Fruit fly (Drosophila melanogaster) whole organism, embryonic: ENCODE measurements around the gene CG42536.
A peak's percentile ranks its signal among the peaks of the same experiment; 100 is the strongest.

Experiments
- Asciz ChIP-seq: fragments of 200-800 bp; sonication (Bioruptor generic); optimal IDR thresholded peaks from 2 replicates; lab custom pipeline; 2017; ENCODE audit warnings: missing biosample characterization, mild to moderate bottlenecking, missing genetic modification characterization, missing genetic modification reagents
- Atf-2 ChIP-seq: fragments of 200-800 bp; sonication (Bioruptor generic); optimal IDR thresholded peaks from 2 replicates; lab custom pipeline; 2016; ENCODE audit warnings: missing biosample characterization, missing genetic modification characterization
- CG10274 ChIP-seq: fragments of 200-800 bp; sonication (Bioruptor generic); optimal IDR thresholded peaks from 3 replicates; lab custom pipeline; 2017; ENCODE audit warnings: missing biosample characterization, mild to moderate bottlenecking, missing genetic modification characterization
- CG10959 ChIP-seq: fragments of 200-800 bp; sonication (Bioruptor generic); IDR thresholded peaks from 2 replicates; pipeline ENCODE4 v1.3.6; 2022; ENCODE audit warnings: missing biosample characterization, missing genetic modification characterization
- CG11085 ChIP-seq: fragments of 200-800 bp; sonication (Bioruptor generic); IDR thresholded peaks from 2 replicates; pipeline ENCODE4 v1.3.6; 2022; ENCODE audit warnings: missing biosample characterization, missing genetic modification characterization
- CG11695 ChIP-seq: fragments of 200-800 bp; sonication (Bioruptor generic); IDR thresholded peaks from 3 replicates; pipeline ENCODE4 v1.3.6; 2022; ENCODE audit warnings: missing biosample characterization, missing genetic modification characterization
- CG11696 ChIP-seq: fragments of 200-800 bp; sonication (Bioruptor generic); IDR thresholded peaks from 2 replicates; pipeline ENCODE4 v1.3.6; 2022; ENCODE audit warnings: missing biosample characterization, missing genetic modification characterization
- CG14014 ChIP-seq: fragments of 200-800 bp; sonication (Bioruptor generic); IDR thresholded peaks from 2 replicates; pipeline ENCODE4 v1.3.6; 2022; ENCODE audit warnings: missing biosample characterization, missing genetic modification characterization
- CG15269 ChIP-seq: fragments of 200-800 bp; sonication (Bioruptor generic); optimal IDR thresholded peaks from 2 replicates; lab custom pipeline; 2018; ENCODE audit warnings: missing biosample characterization, mild to moderate bottlenecking, missing genetic modification characterization, moderate library complexity
- CG17328 ChIP-seq: fragments of 200-800 bp; sonication (Bioruptor generic); IDR thresholded peaks from 2 replicates; pipeline ENCODE4 v1.3.6; 2022; ENCODE audit warnings: missing biosample characterization, missing genetic modification characterization
- CG17912 ChIP-seq: fragments of 200-800 bp; sonication (Bioruptor generic); optimal IDR thresholded peaks from 2 replicates; lab custom pipeline; 2018; ENCODE audit warnings: missing biosample characterization, mild to moderate bottlenecking, missing genetic modification characterization
- CG2199 ChIP-seq: fragments of 200-800 bp; sonication (Bioruptor generic); IDR thresholded peaks from 3 replicates; pipeline ENCODE4 v1.3.6; 2022; ENCODE audit warnings: missing biosample characterization, missing genetic modification characterization
- CG2875 ChIP-seq: fragments of 200-800 bp; sonication (Bioruptor generic); optimal IDR thresholded peaks from 2 replicates; lab custom pipeline; 2017; ENCODE audit warnings: missing biosample characterization, mild to moderate bottlenecking, missing genetic modification characterization, missing genetic modification reagents
- CG32532 ChIP-seq: fragments of 200-800 bp; sonication (Bioruptor generic); IDR thresholded peaks from 2 replicates; pipeline ENCODE4 v1.3.6; 2022; ENCODE audit warnings: missing biosample characterization, missing genetic modification characterization
- CG34376 ChIP-seq: fragments of 200-800 bp; sonication (Bioruptor generic); optimal IDR thresholded peaks from 2 replicates; lab custom pipeline; 2018; ENCODE audit warnings: missing biosample characterization, mild to moderate bottlenecking, missing genetic modification characterization
- CG3726 ChIP-seq: fragments of 200-800 bp; sonication (Bioruptor generic); IDR thresholded peaks from 3 replicates; pipeline ENCODE4, ENCODE4 v1.3.6; 2022; ENCODE audit warnings: missing biosample characterization, missing genetic modification characterization
- CG43689 ChIP-seq: fragments of 200-800 bp; sonication (Bioruptor generic); IDR thresholded peaks from 2 replicates; pipeline ENCODE4 v1.3.6; 2022; ENCODE audit warnings: missing biosample characterization, missing genetic modification characterization
- CG5180 ChIP-seq: fragments of 200-800 bp; sonication (Bioruptor generic); optimal IDR thresholded peaks from 3 replicates; lab custom pipeline; 2017; ENCODE audit warnings: missing biosample characterization, missing genetic modification characterization, mild to moderate bottlenecking, moderate library complexity, missing genetic modification reagents
- CG6689 ChIP-seq: fragments of 200-800 bp; sonication (Bioruptor generic); IDR thresholded peaks from 2 replicates; pipeline ENCODE4 v1.3.6; 2022; ENCODE audit warnings: missing biosample characterization, missing genetic modification characterization
- CG7928 ChIP-seq: fragments of 200-800 bp; sonication (Bioruptor generic); optimal IDR thresholded peaks from 2 replicates; lab custom pipeline; 2017; ENCODE audit warnings: missing biosample characterization, mild to moderate bottlenecking, missing genetic modification characterization
- CG7987 ChIP-seq: fragments of 200-800 bp; sonication (Bioruptor generic); optimal IDR thresholded peaks from 2 replicates; lab custom pipeline; 2018; ENCODE audit warnings: missing biosample characterization, mild to moderate bottlenecking, missing genetic modification characterization, moderate library complexity
- CG8290 ChIP-seq, 3 experiments: fragments of 200-800 bp; sonication (Bioruptor generic); optimal IDR thresholded peaks; 2 replicates each; lab custom pipeline; 2016 to 2019; ENCODE audit warnings: missing biosample characterization in 3 of 3, missing genetic modification characterization in 3 of 3, mild to moderate bottlenecking in 2 of 3, moderate library complexity in 1 of 3
- CG8388 ChIP-seq: fragments of 200-800 bp; sonication (Bioruptor generic); optimal IDR thresholded peaks from 2 replicates; lab custom pipeline; 2019; ENCODE audit warnings: missing biosample characterization, mild to moderate bottlenecking, missing genetic modification characterization, moderate library complexity
- Hr39 ChIP-seq: fragments of >200 bp; optimal IDR thresholded peaks from 2 replicates; lab custom pipeline; 2017
- NC2β ChIP-seq: fragments of 200-800 bp; sonication (Bioruptor generic); optimal IDR thresholded peaks from 2 replicates; lab custom pipeline; 2016; ENCODE audit warnings: missing biosample characterization, missing genetic modification characterization
- Oli ChIP-seq: fragments of 200-800 bp; sonication (Bioruptor generic); optimal IDR thresholded peaks from 2 replicates; lab custom pipeline; 2018; ENCODE audit warnings: missing biosample characterization, mild to moderate bottlenecking, missing genetic modification characterization, moderate library complexity
- Sry-β ChIP-seq: fragments of 200-800 bp; sonication (Bioruptor generic); optimal IDR thresholded peaks from 2 replicates; lab custom pipeline; 2018; ENCODE audit warnings: missing biosample characterization, mild to moderate bottlenecking, missing genetic modification characterization, moderate library complexity
- abd-A ChIP-seq: fragments of 200-800 bp; sonication (Bioruptor generic); optimal IDR thresholded peaks from 3 replicates; lab custom pipeline; 2019; ENCODE audit warnings: missing biosample characterization, mild to moderate bottlenecking, missing genetic modification characterization, moderate library complexity
- ac ChIP-seq: fragments of 200-800 bp; sonication (Bioruptor generic); optimal IDR thresholded peaks from 3 replicates; lab custom pipeline; 2017; ENCODE audit warnings: missing biosample characterization, mild to moderate bottlenecking, missing genetic modification characterization
- ara ChIP-seq: fragments of 200-800 bp; sonication (Bioruptor generic); IDR thresholded peaks from 2 replicates; pipeline ENCODE4 v1.3.6; 2022; ENCODE audit warnings: missing biosample characterization, missing genetic modification characterization
- br ChIP-seq: fragments of >200 bp; optimal IDR thresholded peaks from 2 replicates; lab custom pipeline; 2017
- bsh ChIP-seq, 2 experiments: fragments of 200-800 bp; sonication (Bioruptor generic); optimal IDR thresholded peaks; 2 replicates each; lab custom pipeline; 2017 to 2018; ENCODE audit warnings: mild to moderate bottlenecking in 2 of 2, missing biosample characterization in 2 of 2, missing genetic modification characterization in 2 of 2, moderate library complexity in 1 of 2
- btn ChIP-seq: fragments of 200-800 bp; sonication (Bioruptor generic); optimal IDR thresholded peaks from 2 replicates; lab custom pipeline; 2016; ENCODE audit warnings: missing biosample characterization, missing genetic modification characterization
- croc ChIP-seq: fragments of 200-800 bp; sonication (Bioruptor generic); conservative IDR thresholded peaks from 3 replicates; pipeline ENCODE4 v1.3.6; 2022; ENCODE audit warnings: missing biosample characterization, missing genetic modification characterization
- crp ChIP-seq, 2 experiments: fragments of 200-800 bp; sonication (Bioruptor generic); optimal IDR thresholded peaks; 2 replicates in 1 of 2; 3 replicates in 1 of 2; lab custom pipeline; 2017; ENCODE audit warnings: missing biosample characterization in 2 of 2, missing genetic modification characterization in 2 of 2, mild to moderate bottlenecking in 1 of 2, moderate library complexity in 1 of 2
- fd96Cb ChIP-seq: fragments of 200-800 bp; sonication (Bioruptor generic); optimal IDR thresholded peaks from 2 replicates; lab custom pipeline; 2018; ENCODE audit warnings: missing biosample characterization, mild to moderate bottlenecking, missing genetic modification characterization, moderate library complexity
- grau ChIP-seq: fragments of 200-800 bp; optimal IDR thresholded peaks from 3 replicates; lab custom pipeline; 2019; ENCODE audit warnings: missing biosample characterization, mild to moderate bottlenecking, missing genetic modification characterization, moderate library complexity
- gsb ChIP-seq: fragments of 200-800 bp; sonication (Bioruptor generic); IDR thresholded peaks from 2 replicates; pipeline ENCODE4 v1.3.6; 2022; ENCODE audit warnings: missing biosample characterization, missing genetic modification characterization
- insv ChIP-seq, 2 experiments: fragments of 200-800 bp; sonication (Bioruptor generic); optimal IDR thresholded peaks; 3 replicates each; lab custom pipeline; 2016 to 2018; ENCODE audit warnings: missing biosample characterization in 2 of 2, missing genetic modification characterization in 2 of 2
- jigr1 ChIP-seq: fragments of 200-800 bp; sonication (Bioruptor generic); IDR thresholded peaks from 3 replicates; pipeline ENCODE4 v1.3.6; 2022; ENCODE audit warnings: missing biosample characterization, missing genetic modification characterization
- kni ChIP-seq: fragments of 200-800 bp; sonication (Bioruptor generic); optimal IDR thresholded peaks from 3 replicates; lab custom pipeline; 2017; ENCODE audit warnings: mild to moderate bottlenecking, missing biosample characterization, missing genetic modification reagents, missing genetic modification characterization
- luna ChIP-seq: fragments of 200-800 bp; sonication (Bioruptor generic); optimal IDR thresholded peaks from 2 replicates; lab custom pipeline; 2016; ENCODE audit warnings: missing biosample characterization, missing genetic modification characterization
- mam ChIP-seq: fragments of 200-800 bp; sonication (Bioruptor generic); optimal IDR thresholded peaks from 3 replicates; lab custom pipeline; 2016; ENCODE audit warnings: missing biosample characterization, missing genetic modification characterization
- nerfin-2 ChIP-seq: fragments of 200-800 bp; sonication (Bioruptor generic); IDR thresholded peaks from 2 replicates; pipeline ENCODE4 v1.3.6; 2022; ENCODE audit warnings: missing biosample characterization, missing genetic modification characterization; ENCODE audit not compliant: partially characterized antibody
- pan ChIP-seq, 4 experiments: fragments of >200 bp in 3 of 4; fragments of 200-800 bp in 1 of 4; sonication (Bioruptor generic) in 1 of 4; optimal IDR thresholded peaks in 3 of 4; IDR thresholded peaks in 1 of 4; 2 replicates each; pipeline versions ENCODE4 v1.3.6 to Lab custom; 2017 to 2022; ENCODE audit warnings: missing biosample characterization in 2 of 4, missing genetic modification characterization in 2 of 4, mixed read lengths in 1 of 4
- sens ChIP-seq: fragments of 200-800 bp; sonication (Bioruptor generic); peaks from one replicate; lab custom pipeline; 2016; ENCODE audit warnings: missing biosample characterization, missing genetic modification characterization
- sr ChIP-seq: fragments of 200-800 bp; sonication (Bioruptor generic); IDR thresholded peaks from 3 replicates; pipeline ENCODE4 v1.3.6; 2022; ENCODE audit warnings: missing biosample characterization, missing genetic modification characterization
- vnd ChIP-seq: fragments of 200-800 bp; sonication (Bioruptor generic); IDR thresholded peaks from 3 replicates; pipeline ENCODE4 v1.3.6; 2022; ENCODE audit warnings: missing biosample characterization, missing genetic modification characterization; ENCODE audit not compliant: partially characterized antibody

CG42536 gene

DNA sequence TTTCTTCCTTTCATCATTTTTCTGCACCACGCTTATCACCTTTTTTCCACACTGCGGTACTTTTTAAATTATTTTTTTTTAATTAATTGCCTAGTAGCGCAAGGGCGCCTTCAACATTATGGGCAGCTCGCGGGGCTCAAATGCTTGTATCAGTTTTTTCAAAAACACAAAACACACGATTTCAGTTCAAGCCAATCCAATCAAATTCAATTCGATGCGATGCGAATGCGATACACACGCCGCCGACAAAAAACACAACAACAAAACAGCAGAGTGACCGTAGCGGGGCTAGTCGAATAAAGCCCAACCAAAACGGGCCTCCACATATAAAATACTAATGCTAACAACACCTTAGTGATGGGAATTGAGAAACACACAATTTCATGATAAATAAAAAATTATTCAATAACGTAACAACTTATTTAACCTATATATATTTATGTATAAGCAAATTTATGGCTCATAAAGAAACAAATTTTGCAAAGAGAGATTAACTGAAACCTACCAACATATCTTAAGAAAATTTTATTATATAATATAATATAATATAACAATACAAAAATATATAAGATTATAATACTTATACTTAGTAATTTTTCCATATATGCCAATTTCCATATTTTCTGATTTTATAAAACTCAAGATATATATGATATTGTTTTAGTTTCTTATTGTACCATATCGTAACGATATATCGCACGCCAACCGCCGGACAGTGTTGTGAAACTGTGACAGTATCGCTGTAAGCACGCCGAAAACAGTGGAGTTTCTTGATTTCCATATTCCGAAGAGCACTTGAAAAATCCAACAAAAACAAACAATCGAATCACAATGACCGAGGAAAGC is 31.1 kb upstream of the CG42536 start, which contains the start of the genes CG32066 and CG8003 (continued):
- TF ChIP-seq CG6689 (GFP tag; lab: Robert Waterston, UW) (no peak), CG15269 (tag; lab: Kevin White, UChicago) (peak; percentile 64), CG10959 (GFP tag; lab: Robert Waterston, UW) (no peak), CG2875 (GFP tag; lab: Kevin White, UChicago) (no peak), Oli (tag; lab: Kevin White, UChicago) (no peak), btn (no peak), CG8290 (GFP tag; optimal IDR thresholded peaks at IDR 0.05; lab: Kevin White, UChicago) (peak; percentile 38), CG8290 (tag; optimal IDR thresholded peaks at IDR 0.05; lab: Kevin White, UChicago) (peak in 1 of 2 experiments; percentile 78), mam (GFP tag; lab: Kevin White, UChicago) (peak; percentile 3), croc (GFP tag; lab: Robert Waterston, UW) (no peak), Hr39 (no peak), CG8388 (GFP tag; lab: Kevin White, UChicago) (peak; percentile 13), CG11085 (GFP tag; lab: Robert Waterston, UW) (0 out of 2 replicates have a peak, but pooled peaks have one; percentile 41), CG7987 (GFP tag; lab: Kevin White, UChicago) (peak; percentile 66), ac (GFP tag; lab: Kevin White, UChicago) (peak; percentile 17), jigr1 (GFP tag; lab: Robert Waterston, UW) (no peak), abd-A (peak; percentile 24), CG32532 (GFP tag; lab: Robert Waterston, UW) (peak; percentile 51; the same call in 1 of the 2 replicates), vnd (peak; percentile 91), CG14014 (GFP tag; lab: Robert Waterston, UW) (peak; percentile 41; the same call in 1 of the 2 replicates), CG43689 (GFP tag; lab: Robert Waterston, UW) (no peak), CG10274 (GFP tag; lab: Kevin White, UChicago) (no peak), kni (peak; percentile 10), CG34376 (GFP tag; lab: Kevin White, UChicago) (peak; percentile 86), Atf-2 (GFP tag; lab: Kevin White, UChicago) (no peak), CG17912 (no peak), gsb (no peak), insv (GFP tag; optimal IDR thresholded peaks at IDR 0.05; lab: Kevin White, UChicago) (no peak), CG2199 (peak; percentile 76), CG7928 (GFP tag; lab: Kevin White, UChicago) (no peak), sens (peak; percentile 78), br (lab: Kevin White, UChicago) (no peak), CG11695 (GFP tag; lab: Robert Waterston, UW) (0 out of 3 replicates have a peak, but pooled peaks have one; percentile 15), ara (GFP tag; lab: Robert Waterston, UW) (no peak), pan (optimal IDR thresholded peaks at IDR 0.05; lab: Kevin White, UChicago) (no peak), pan (GFP tag; optimal IDR thresholded peaks at IDR 0.05 in 1 of 2, IDR thresholded peaks at IDR 0.05 in 1 of 2) (peak in 1 of 2 experiments; percentile 17), grau (tag; lab: Kevin White, UChicago) (peak; percentile 60), fd96Cb (no peak), NC2β (no peak), bsh (GFP tag; optimal IDR thresholded peaks at IDR 0.05; lab: Kevin White, UChicago) (peak; percentile 31 to 41), nerfin-2 (GFP tag; lab: Robert Waterston, UW) (peak; percentile 90), Sry-β (GFP tag; lab: Kevin White, UChicago) (no peak), CG17328 (GFP tag; lab: Robert Waterston, UW) (0 out of 2 replicates have a peak, but pooled peaks have one; percentile 17), CG3726 (no peak), CG11696 (no peak), Asciz (GFP tag; lab: Kevin White, UChicago) (peak; percentile 9), crp (GFP tag; optimal IDR thresholded peaks at IDR 0.05; lab: Kevin White, UChicago) (no peak), CG5180 (peak; percentile 43), luna (GFP tag; lab: Kevin White, UChicago) (no peak), sr (no peak)
